Worm (Caenorhabditis elegans) whole organism, mixed stage, embryonic: ENCODE results near the gene R12B2.13.

ENCODE experiments used
- ces-1 ChIP-seq: fragments of 150-350 bp; optimal IDR thresholded peaks from 2 replicates; lab custom pipeline; 2014; ENCODE audit warnings: missing biosample characterization, missing genetic modification reagents, missing genetic modification characterization
- elt-1 ChIP-seq: sonication (generic microtip); optimal IDR thresholded peaks from 2 replicates; lab custom pipeline; 2017; ENCODE audit warnings: missing genetic modification characterization, mild to moderate bottlenecking, missing compliant biosample characterization, antibody characterized with exemption, moderate library complexity, borderline replicate concordance; ENCODE audit not compliant: insufficient read depth
- elt-3 ChIP-seq: fragments of 150-350 bp; optimal IDR thresholded peaks from 2 replicates; lab custom pipeline; 2014; ENCODE audit warnings: missing biosample characterization, missing genetic modification characterization
- flh-1 ChIP-seq: fragments of 200-800 bp; sonication (Bioruptor generic); optimal IDR thresholded peaks from 2 replicates; lab custom pipeline; 2018; ENCODE audit warnings: mild to moderate bottlenecking, missing genetic modification characterization, moderate library complexity, missing compliant biosample characterization
- mls-2 ChIP-seq: sonication (generic microtip); optimal IDR thresholded peaks from 2 replicates; lab custom pipeline; 2016; ENCODE audit warnings: mild to moderate bottlenecking, missing genetic modification characterization, moderate library complexity, missing compliant biosample characterization
- nhr-12 ChIP-seq: fragments of 150-350 bp; optimal IDR thresholded peaks from 2 replicates; lab custom pipeline; 2014; ENCODE audit warnings: missing biosample characterization, missing genetic modification characterization
- sptf-1 ChIP-seq: sonication (generic microtip); optimal IDR thresholded peaks from 2 replicates; lab custom pipeline; 2017; ENCODE audit warnings: mild to moderate bottlenecking, missing genetic modification characterization, moderate library complexity, missing compliant biosample characterization
- unc-39 ChIP-seq: fragments of 150-350 bp; optimal IDR thresholded peaks from 2 replicates; lab custom pipeline; 2014; ENCODE audit warnings: missing biosample characterization, missing genetic modification characterization
- unc-62 ChIP-seq: fragments of 150-350 bp; optimal IDR thresholded peaks from 2 replicates; lab custom pipeline; 2014; ENCODE audit warnings: missing biosample characterization, missing genetic modification reagents, missing genetic modification characterization
- ztf-11 ChIP-seq: fragments of 150-350 bp; optimal IDR thresholded peaks from 2 replicates; lab custom pipeline; 2014; ENCODE audit warnings: missing biosample characterization, missing genetic modification characterization

- TF ChIP-seq unc-39 (no peak), elt-1 (tag; lab: Kevin White, UChicago) (no peak), nhr-12 (tag; lab: Kevin White, UChicago) (no peak), unc-62 (no peak), flh-1 (GFP tag; lab: Kevin White, UChicago) (no peak), ztf-11 (tag; lab: Kevin White, UChicago) (no peak), sptf-1 (tag; lab: Kevin White, UChicago) (peak; percentile 34), mls-2 (no peak), elt-3 (tag; lab: Kevin White, UChicago) (no peak), ces-1 (GFP tag; lab: Kevin White, UChicago) (peak; percentile 58)
Observed at ce11 chrIII:5871760-5872159, 38.5 kb upstream of the R12B2.13 start, which contains the start of the genes F01F1.11 and F01F1.3.
